Comparison of ENCODE assay signal across 6 worm cellular contexts in the genomic region with DNA sequence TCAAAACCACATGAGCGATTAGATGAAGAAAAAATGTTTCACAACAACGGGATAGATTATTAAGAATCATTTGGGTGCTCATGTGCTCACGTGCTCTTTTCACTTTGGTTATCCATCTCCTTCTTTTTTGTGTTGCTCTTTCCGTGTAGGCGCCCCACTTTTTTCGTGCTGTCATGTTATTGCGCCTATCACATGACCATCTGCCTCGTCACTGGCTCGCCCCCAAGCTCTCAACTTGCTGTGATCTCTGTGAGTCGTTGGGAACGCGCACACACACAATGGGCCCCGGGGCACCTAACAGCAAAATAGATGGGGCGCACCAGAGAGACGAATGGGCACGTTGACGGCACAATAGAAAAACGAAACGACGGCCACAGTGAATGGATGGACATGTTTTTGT.
TF ChIP-seq lines count a peak whose summit lies in the region.

No protein-coding gene starts in this region.

TF ChIP-seq in whole organism, L1 larva, 84 proteins besides CTCF, POLR2A, EP300 and RAD21 (continued from another document and continues in another):
- peak; percentile 98 for TF ChIP-seq nhr-71 (tag; optimal IDR thresholded peaks at IDR 0.05; lab: Kevin White, UChicago)
- TF ChIP-seq nhr-84 (tag; optimal IDR thresholded peaks at IDR 0.05; lab: Kevin White, UChicago): no peak
- TF ChIP-seq nhr-237 (tag; optimal IDR thresholded peaks at IDR 0.05; lab: Kevin White, UChicago): no peak
- no peak for TF ChIP-seq nhr-12 (tag; optimal IDR thresholded peaks at IDR 0.05; lab: Kevin White, UChicago)
- peak in 1 of 2 experiments; percentile 62 for TF ChIP-seq ztf-11 (tag; optimal IDR thresholded peaks at IDR 0.05; lab: Kevin White, UChicago)
- TF ChIP-seq grh-1 (GFP tag; IDR thresholded peaks at IDR 0.05; lab: Robert Waterston, UW): no peak
- no peak for TF ChIP-seq tlp-1 (tag; optimal IDR thresholded peaks at IDR 0.05; lab: Kevin White, UChicago)
- peak; percentile 99 for TF ChIP-seq fkh-8 (tag; optimal IDR thresholded peaks at IDR 0.05; lab: Kevin White, UChicago)
- peak; percentile 54 for TF ChIP-seq nhr-90 (tag; optimal IDR thresholded peaks at IDR 0.05; lab: Kevin White, UChicago; ENCODE audit: poor library complexity)
- TF ChIP-seq sptf-1 (tag; optimal IDR thresholded peaks at IDR 0.05; lab: Kevin White, UChicago): no peak
- no peak for TF ChIP-seq ceh-63 (GFP tag; optimal IDR thresholded peaks at IDR 0.05; lab: Kevin White, UChicago)
- TF ChIP-seq elt-2 (tag; optimal IDR thresholded peaks at IDR 0.05; lab: Kevin White, UChicago): peak; percentile 39
- TF ChIP-seq hlh-17 (GFP tag; optimal IDR thresholded peaks at IDR 0.05; lab: Kevin White, UChicago; ENCODE audit: borderline replicate concordance): no peak
- peak; percentile 61 for TF ChIP-seq aha-1 (tag; optimal IDR thresholded peaks at IDR 0.05; lab: Kevin White, UChicago)
- peak; percentile 90 for TF ChIP-seq tbx-2 (tag; optimal IDR thresholded peaks at IDR 0.05; lab: Kevin White, UChicago)
- peak; percentile 94 for TF ChIP-seq dsc-1 (tag; optimal IDR thresholded peaks at IDR 0.05; lab: Kevin White, UChicago)
- peak; percentile 24 for TF ChIP-seq fos-1 (tag; optimal IDR thresholded peaks at IDR 0.05; lab: Kevin White, UChicago)
- no peak for TF ChIP-seq pag-3 (tag; optimal IDR thresholded peaks at IDR 0.05; lab: Kevin White, UChicago; ENCODE audit: borderline replicate concordance, insufficient read depth)
- peak; percentile 74 for TF ChIP-seq unc-130 (tag; optimal IDR thresholded peaks at IDR 0.05; lab: Kevin White, UChicago)
- no peak for TF ChIP-seq hlh-4 (tag; optimal IDR thresholded peaks at IDR 0.05; lab: Kevin White, UChicago)
- no peak for TF ChIP-seq F16B12.6 (tag; optimal IDR thresholded peaks at IDR 0.05; lab: Kevin White, UChicago)

TF ChIP-seq in whole organism, L2 larva, 48 proteins besides CTCF, POLR2A, EP300 and RAD21 (continued from another document and continues in another):
- TF ChIP-seq C34F6.9 (tag; optimal IDR thresholded peaks at IDR 0.05; lab: Kevin White, UChicago) (peak; percentile 89), fos-1 (tag; optimal IDR thresholded peaks at IDR 0.05; lab: Kevin White, UChicago) (no peak), mdl-1 (tag; optimal IDR thresholded peaks at IDR 0.05; lab: Kevin White, UChicago) (peak; percentile 10 to 83), zag-1 (tag; optimal IDR thresholded peaks at IDR 0.05; lab: Kevin White, UChicago) (peak; percentile 3), lin-39 (tag; optimal IDR thresholded peaks at IDR 0.05; lab: Kevin White, UChicago) (no peak), F13H6.1 (tag; optimal IDR thresholded peaks at IDR 0.05; lab: Kevin White, UChicago) (peak; percentile 90), mab-5 (tag; optimal IDR thresholded peaks at IDR 0.05; lab: Kevin White, UChicago) (peak; percentile 77), nhr-25 (tag; optimal IDR thresholded peaks at IDR 0.05; lab: Kevin White, UChicago) (no peak), dmd-4 (tag; optimal IDR thresholded peaks at IDR 0.05; lab: Kevin White, UChicago) (no peak), nhr-12 (tag; optimal IDR thresholded peaks at IDR 0.05; lab: Kevin White, UChicago) (no peak), lin-13 (GFP tag; optimal IDR thresholded peaks at IDR 0.05; lab: Kevin White, UChicago) (peak; percentile 73), Y55F3AM.14 (GFP tag; optimal IDR thresholded peaks at IDR 0.05; lab: Kevin White, UChicago) (peak; percentile 98), egl-27 (tag; optimal IDR thresholded peaks at IDR 0.05; lab: Kevin White, UChicago) (peak; percentile 46), ZK546.5 (tag; optimal IDR thresholded peaks at IDR 0.05; lab: Kevin White, UChicago) (no peak), peb-1 (tag; optimal IDR thresholded peaks at IDR 0.05; lab: Kevin White, UChicago) (no peak), lsy-2 (tag; optimal IDR thresholded peaks at IDR 0.05; lab: Kevin White, UChicago) (peak; percentile 34 to 89), mbf-1 (tag; optimal IDR thresholded peaks at IDR 0.05; lab: Kevin White, UChicago) (no peak), ztf-11 (tag; optimal IDR thresholded peaks at IDR 0.05; lab: Kevin White, UChicago) (no peak), snpc-4 (tag; optimal IDR thresholded peaks at IDR 0.05; lab: Kevin White, UChicago) (no peak), R02D3.7 (tag; optimal IDR thresholded peaks at IDR 0.05; lab: Kevin White, UChicago) (no peak), unc-39 (tag; optimal IDR thresholded peaks at IDR 0.05; lab: Kevin White, UChicago) (no peak), ceh-16 (tag; optimal IDR thresholded peaks at IDR 0.05; lab: Kevin White, UChicago) (no peak)

TF ChIP-seq in whole organism, L3 larva, 47 proteins besides CTCF, POLR2A, EP300 and RAD21 (continued from another document and continues in another):
- no peak for TF ChIP-seq nhr-67 (tag; optimal IDR thresholded peaks at IDR 0.05; lab: Kevin White, UChicago)
- peak; percentile 64 for TF ChIP-seq mdl-1 (tag; optimal IDR thresholded peaks at IDR 0.05; lab: Kevin White, UChicago)
- TF ChIP-seq fkh-10 (GFP tag; optimal IDR thresholded peaks at IDR 0.05; lab: Kevin White, UChicago): peak; percentile 87
- TF ChIP-seq nhr-11 (tag; optimal IDR thresholded peaks at IDR 0.05; lab: Kevin White, UChicago): peak; percentile 61
- no peak for TF ChIP-seq nhr-25 (tag; optimal IDR thresholded peaks at IDR 0.05; lab: Kevin White, UChicago)
- peak; percentile 28 for TF ChIP-seq lin-15B (tag; optimal IDR thresholded peaks at IDR 0.05; lab: Kevin White, UChicago)
- TF ChIP-seq hmg-11 (tag; optimal IDR thresholded peaks at IDR 0.05; lab: Kevin White, UChicago): peak; percentile 65
- no peak for TF ChIP-seq ztf-4 (tag; optimal IDR thresholded peaks at IDR 0.05; lab: Kevin White, UChicago)
- no peak for TF ChIP-seq elt-1 (tag; optimal IDR thresholded peaks at IDR 0.05; lab: Kevin White, UChicago)
- no peak for TF ChIP-seq sea-2 (GFP tag; optimal IDR thresholded peaks at IDR 0.05; lab: Kevin White, UChicago)
- no peak for TF ChIP-seq nhr-76 (tag; optimal IDR thresholded peaks at IDR 0.05; lab: Kevin White, UChicago)
- no peak for TF ChIP-seq ZK546.5 (tag; optimal IDR thresholded peaks at IDR 0.05; lab: Kevin White, UChicago)
- TF ChIP-seq ceh-28 (tag; optimal IDR thresholded peaks at IDR 0.05; lab: Kevin White, UChicago): no peak
- TF ChIP-seq unc-39 (tag; optimal IDR thresholded peaks at IDR 0.05; lab: Kevin White, UChicago): no peak
- TF ChIP-seq nhr-28 (tag; optimal IDR thresholded peaks at IDR 0.05; lab: Kevin White, UChicago): no peak
- TF ChIP-seq nhr-23 (tag; optimal IDR thresholded peaks at IDR 0.05; lab: Kevin White, UChicago): no peak
- TF ChIP-seq unc-62 (GFP tag; optimal IDR thresholded peaks at IDR 0.05; lab: Kevin White, UChicago): peak; percentile 80
- TF ChIP-seq tbx-2 (tag; optimal IDR thresholded peaks at IDR 0.05; lab: Kevin White, UChicago): peak; percentile 40
- peak; percentile 55 for TF ChIP-seq pha-4 (tag; optimal IDR thresholded peaks at IDR 0.05; lab: Kevin White, UChicago)
- no peak for TF ChIP-seq ceh-9 (tag; optimal IDR thresholded peaks at IDR 0.05; lab: Kevin White, UChicago)
- TF ChIP-seq ceh-82 (tag; optimal IDR thresholded peaks at IDR 0.05; lab: Kevin White, UChicago): no peak
- TF ChIP-seq elt-3 (tag; optimal IDR thresholded peaks at IDR 0.05; lab: Kevin White, UChicago): no peak
- no peak for TF ChIP-seq daf-12 (tag; optimal IDR thresholded peaks at IDR 0.05; lab: Kevin White, UChicago)
- no peak for TF ChIP-seq ztf-11 (tag; optimal IDR thresholded peaks at IDR 0.05; lab: Kevin White, UChicago)

TF ChIP-seq in whole organism, L4 larva, 104 proteins besides CTCF, POLR2A, EP300 and RAD21 (continued from another document and continues in another):
- TF ChIP-seq ztf-7 (tag; optimal IDR thresholded peaks at IDR 0.05; lab: Kevin White, UChicago) (no peak), daf-12 (tag; optimal IDR thresholded peaks at IDR 0.05; lab: Kevin White, UChicago) (no peak), nhr-41 (GFP tag; IDR thresholded peaks at IDR 0.05; lab: Robert Waterston, UW) (no peak), ctbp-1 (GFP tag; IDR thresholded peaks at IDR 0.05; lab: Robert Waterston, UW) (peak; percentile 95), F49E8.2 (tag; optimal IDR thresholded peaks at IDR 0.05; lab: Kevin White, UChicago; ENCODE audit: borderline replicate concordance) (no peak), nhr-42 (GFP tag; IDR thresholded peaks at IDR 0.05; lab: Robert Waterston, UW) (no peak), dmd-6 (GFP tag; IDR thresholded peaks at IDR 0.05; lab: Robert Waterston, UW) (peak; percentile 66), ceh-44 (GFP tag; IDR thresholded peaks at IDR 0.05; lab: Robert Waterston, UW) (no peak), Y48G9A.11 (GFP tag; IDR thresholded peaks at IDR 0.05; lab: Robert Waterston, UW) (no peak), duxl-1 (tag; optimal IDR thresholded peaks at IDR 0.05; lab: Kevin White, UChicago; ENCODE audit: poor library complexity) (no peak), fos-1 (tag; optimal IDR thresholded peaks at IDR 0.05; lab: Kevin White, UChicago) (no peak), nhr-111 (GFP tag; optimal IDR thresholded peaks at IDR 0.05; lab: Kevin White, UChicago) (no peak), nhr-237 (tag; optimal IDR thresholded peaks at IDR 0.05; lab: Kevin White, UChicago) (no peak), lsy-2 (tag; optimal IDR thresholded peaks at IDR 0.05; lab: Kevin White, UChicago) (peak; percentile 62 to 89), jun-1 (tag; optimal IDR thresholded peaks at IDR 0.05; lab: Kevin White, UChicago) (no peak), vab-7 (GFP tag; IDR thresholded peaks at IDR 0.05; lab: Robert Waterston, UW) (no peak; the same call in 1 of the 2 replicates), aha-1 (tag; lab: Kevin White, UChicago) (peak; percentile 98), ceh-62 (tag; optimal IDR thresholded peaks at IDR 0.05; lab: Kevin White, UChicago) (no peak), egl-27 (tag; optimal IDR thresholded peaks at IDR 0.05; lab: Kevin White, UChicago) (no peak), lin-13 (GFP tag; optimal IDR thresholded peaks at IDR 0.05; lab: Kevin White, UChicago) (peak; percentile 7), mxl-2 (GFP tag; conservative IDR thresholded peaks at IDR 0.05; lab: Robert Waterston, UW) (no peak), T26A8.4 (GFP tag; IDR thresholded peaks at IDR 0.05; lab: Robert Waterston, UW) (peak; percentile 36; the same call in 1 of the 2 replicates), gei-8 (GFP tag; optimal IDR thresholded peaks at IDR 0.05; lab: Kevin White, UChicago) (peak; percentile 29)

TF ChIP-seq in whole organism, late embryonic, 69 proteins besides CTCF, POLR2A, EP300 and RAD21 (continued from another document and continues in another):
- TF ChIP-seq unc-42 (tag; optimal IDR thresholded peaks at IDR 0.05; lab: Kevin White, UChicago) (peak; percentile 35), npax-4 (tag; optimal IDR thresholded peaks at IDR 0.05; lab: Kevin White, UChicago) (no peak), sox-2 (GFP tag; IDR thresholded peaks at IDR 0.05; lab: Robert Waterston, UW) (no peak), dmd-4 (tag; optimal IDR thresholded peaks at IDR 0.05; lab: Kevin White, UChicago; ENCODE audit: borderline replicate concordance) (no peak), nfya-1 (tag; optimal IDR thresholded peaks at IDR 0.05; lab: Kevin White, UChicago) (no peak), hlh-13 (GFP tag; optimal IDR thresholded peaks at IDR 0.05; lab: Kevin White, UChicago) (no peak), ztf-16 (tag; optimal IDR thresholded peaks at IDR 0.05; lab: Kevin White, UChicago) (no peak), syd-9 (tag; optimal IDR thresholded peaks at IDR 0.05; lab: Kevin White, UChicago) (no peak), che-1 (tag; optimal IDR thresholded peaks at IDR 0.05; lab: Kevin White, UChicago) (no peak), tbx-2 (tag; optimal IDR thresholded peaks at IDR 0.05; lab: Kevin White, UChicago) (no peak), unc-55 (GFP tag; optimal IDR thresholded peaks at IDR 0.05; lab: Kevin White, UChicago) (no peak), ceh-22 (tag; optimal IDR thresholded peaks at IDR 0.05; lab: Kevin White, UChicago) (no peak), ttx-3 (tag; optimal IDR thresholded peaks at IDR 0.05; lab: Kevin White, UChicago) (no peak), ceh-45 (GFP tag; IDR thresholded peaks at IDR 0.05; lab: Robert Waterston, UW) (no peak), pqm-1 (tag; optimal IDR thresholded peaks at IDR 0.05; lab: Kevin White, UChicago) (no peak), C08G9.2 (tag; optimal IDR thresholded peaks at IDR 0.05; lab: Kevin White, UChicago) (peak; percentile 5), pat-9 (tag; optimal IDR thresholded peaks at IDR 0.05; lab: Kevin White, UChicago) (no peak), fkh-6 (tag; optimal IDR thresholded peaks at IDR 0.05; lab: Kevin White, UChicago) (no peak), ceh-19 (GFP tag; optimal IDR thresholded peaks at IDR 0.05; lab: Kevin White, UChicago) (no peak), ets-4 (tag; optimal IDR thresholded peaks at IDR 0.05; lab: Kevin White, UChicago) (no peak), hlh-30 (tag; optimal IDR thresholded peaks at IDR 0.05; lab: Kevin White, UChicago; ENCODE audit: insufficient read depth) (peak; percentile 81), hlh-8 (tag; optimal IDR thresholded peaks at IDR 0.05; lab: Kevin White, UChicago) (no peak), Y22D7AL.16 (tag; optimal IDR thresholded peaks at IDR 0.05; lab: Kevin White, UChicago) (no peak), elt-2 (tag; optimal IDR thresholded peaks at IDR 0.05; lab: Kevin White, UChicago) (no peak), madf-2 (tag; optimal IDR thresholded peaks at IDR 0.05; lab: Kevin White, UChicago) (no peak), ceh-9 (tag; optimal IDR thresholded peaks at IDR 0.05; lab: Kevin White, UChicago) (no peak), ceh-31 (tag; optimal IDR thresholded peaks at IDR 0.05; lab: Kevin White, UChicago) (peak; percentile 44)

TF ChIP-seq in whole organism, young adult, 124 proteins besides CTCF, POLR2A, EP300 and RAD21 (continued from another document and continues in another):
- TF ChIP-seq cebp-1 (GFP tag; IDR thresholded peaks at IDR 0.05; lab: Robert Waterston, UW) (peak; percentile 28; the same call in 1 of the 2 replicates), cebp-1 (tag; optimal IDR thresholded peaks at IDR 0.05; lab: Kevin White, UChicago) (peak; percentile 93), lag-1 (GFP tag; IDR thresholded peaks at IDR 0.05; lab: Robert Waterston, UW) (no peak), nhr-27 (tag; optimal IDR thresholded peaks at IDR 0.05; lab: Kevin White, UChicago) (no peak), hmg-1.2 (GFP tag; IDR thresholded peaks at IDR 0.05; lab: Robert Waterston, UW) (peak; percentile 54), mel-28 (tag; optimal IDR thresholded peaks at IDR 0.05; lab: Kevin White, UChicago; ENCODE audit: borderline replicate concordance) (no peak), egl-18 (GFP tag; IDR thresholded peaks at IDR 0.05; lab: Robert Waterston, UW) (no peak), dpl-1 (GFP tag; optimal IDR thresholded peaks at IDR 0.05; lab: Kevin White, UChicago) (no peak), dox-1 (GFP tag; IDR thresholded peaks at IDR 0.05; lab: Robert Waterston, UW) (peak; percentile 54; the same call in 1 of the 2 replicates), F22D6.2 (tag; optimal IDR thresholded peaks at IDR 0.05; lab: Kevin White, UChicago) (no peak), B0336.3 (GFP tag; IDR thresholded peaks at IDR 0.05; lab: Robert Waterston, UW) (peak; percentile 79), nhr-90 (tag; optimal IDR thresholded peaks at IDR 0.05; lab: Kevin White, UChicago) (no peak), snpc-4 (GFP tag; optimal IDR thresholded peaks at IDR 0.05; lab: Kevin White, UChicago) (no peak), snpc-4 (tag; optimal IDR thresholded peaks at IDR 0.05; lab: Kevin White, UChicago) (peak in 2 of 4 experiments; percentile 27 to 30), nfyb-1 (GFP tag; IDR thresholded peaks at IDR 0.05; lab: Robert Waterston, UW) (peak; percentile 69; the same call in 1 of the 2 replicates), Y95B8A.8 (GFP tag; IDR thresholded peaks at IDR 0.05; lab: Robert Waterston, UW) (no peak), ceh-40 (GFP tag; IDR thresholded peaks at IDR 0.05; lab: Robert Waterston, UW) (no peak), sdz-38 (tag; optimal IDR thresholded peaks at IDR 0.05; lab: Kevin White, UChicago) (no peak), rpc-1 (optimal IDR thresholded peaks at IDR 0.05; lab: Kevin White, UChicago) (no peak), rpc-1 (tag; optimal IDR thresholded peaks at IDR 0.05; lab: Kevin White, UChicago) (no peak), zim-3 (tag; optimal IDR thresholded peaks at IDR 0.05; lab: Kevin White, UChicago) (peak; percentile 44), F57A8.1 (GFP tag; optimal IDR thresholded peaks at IDR 0.05; lab: Kevin White, UChicago) (no peak), die-1 (tag; optimal IDR thresholded peaks at IDR 0.05; lab: Kevin White, UChicago) (no peak), F57C9.4 (tag; optimal IDR thresholded peaks at IDR 0.05; lab: Kevin White, UChicago) (no peak), bed-2 (GFP tag; IDR thresholded peaks at IDR 0.05; lab: Robert Waterston, UW) (no peak), F52B5.7 (tag; optimal IDR thresholded peaks at IDR 0.05; lab: Kevin White, UChicago) (peak; percentile 61), ceh-58 (GFP tag; IDR thresholded peaks at IDR 0.05; lab: Robert Waterston, UW) (no peak), F10E7.11 (tag; optimal IDR thresholded peaks at IDR 0.05; lab: Kevin White, UChicago) (no peak), somi-1 (GFP tag; optimal IDR thresholded peaks at IDR 0.05; lab: Kevin White, UChicago) (peak; percentile 61)
